Worm (Caenorhabditis elegans): ENCODE results near the gene Y57G7A.1.

DNA sequence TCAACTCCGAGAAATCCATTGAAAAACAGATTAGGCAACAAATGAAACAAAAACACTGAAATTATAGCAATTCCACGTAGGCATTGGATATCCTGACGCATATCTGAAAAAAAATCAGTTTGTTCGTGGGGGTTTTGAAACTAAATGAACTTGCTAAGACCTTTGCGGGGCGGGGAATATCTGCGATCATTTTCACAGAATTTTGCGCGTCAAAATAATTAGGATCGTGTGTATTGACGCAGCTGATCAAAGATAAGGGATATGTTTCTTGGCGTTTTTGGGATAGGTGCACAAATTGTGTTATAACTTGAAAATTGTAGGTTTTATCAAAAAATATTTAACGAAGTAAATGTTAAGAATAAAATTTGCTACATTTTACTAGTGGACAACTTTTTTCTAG is 31.5 kb upstream of the Y57G7A.1 start, which contains the start of gene oac-30:
- TF ChIP-seq B0310.2 (tag; optimal IDR thresholded peaks at IDR 0.05) (no peak), ama-1 (optimal IDR thresholded peaks at IDR 0.05) (no peak), sea-1 (GFP tag; conservative IDR thresholded peaks at IDR 0.05) (no peak), ceh-13 (GFP tag; optimal IDR thresholded peaks at IDR 0.05) (no peak)

All from whole organism, early embryonic.